Worm (Caenorhabditis elegans) whole organism, L1 larva: ENCODE data around the gene rps-12.

Experiments
- C04F5.9 ChIP-seq: sonication (generic microtip); optimal IDR thresholded peaks from 2 replicates; lab custom pipeline; 2016; ENCODE audit warnings: missing genetic modification characterization, missing compliant biosample characterization
- C16A3.4 ChIP-seq: fragments of 150-350 bp; optimal IDR thresholded peaks from 2 replicates; lab custom pipeline; 2014; ENCODE audit warnings: missing biosample characterization, missing genetic modification characterization
- C34B4.2 ChIP-seq: sonication (generic microtip); optimal IDR thresholded peaks from 2 replicates; lab custom pipeline; 2017; ENCODE audit warnings: mild to moderate bottlenecking, missing genetic modification characterization, missing compliant biosample characterization
- aly-2 ChIP-seq: fragments of 150-350 bp; optimal IDR thresholded peaks from 2 replicates; lab custom pipeline; 2014; ENCODE audit warnings: missing biosample characterization, missing genetic modification characterization
- blmp-1 ChIP-seq: fragments of 150-350 bp; optimal IDR thresholded peaks from 2 replicates; lab custom pipeline; 2014; ENCODE audit warnings: missing biosample characterization, missing genetic modification characterization
- ceh-8 ChIP-seq: fragments of 200-800 bp; sonication (Bioruptor generic); optimal IDR thresholded peaks from 2 replicates; lab custom pipeline; 2018; ENCODE audit warnings: mild to moderate bottlenecking, missing genetic modification characterization, moderate library complexity, missing compliant biosample characterization
- ceh-82 ChIP-seq, 3 experiments: fragments of 150-350 bp in 1 of 3; sonication (generic microtip) in 2 of 3; optimal IDR thresholded peaks; 2 replicates each; lab custom pipeline; 2014 to 2017; ENCODE audit warnings: missing biosample characterization in 3 of 3, missing genetic modification characterization in 3 of 3
- ceh-88 ChIP-seq: fragments of 200-800 bp; sonication (Bioruptor generic); IDR thresholded peaks from 2 replicates; pipeline ENCODE4 v1.3.6; 2022; ENCODE audit warnings: missing genetic modification characterization, missing compliant biosample characterization
- ces-1 ChIP-seq: fragments of 150-350 bp; optimal IDR thresholded peaks from 2 replicates; lab custom pipeline; 2014; ENCODE audit warnings: missing biosample characterization, missing genetic modification reagents, missing genetic modification characterization
- dsc-1 ChIP-seq: sonication (generic microtip); optimal IDR thresholded peaks from 2 replicates; lab custom pipeline; 2016; ENCODE audit warnings: mild to moderate bottlenecking, missing genetic modification characterization, missing compliant biosample characterization
- efl-3 ChIP-seq: fragments of 200-800 bp; sonication (Bioruptor generic); optimal IDR thresholded peaks from 2 replicates; lab custom pipeline; 2018; ENCODE audit warnings: mild to moderate bottlenecking, missing genetic modification characterization, missing compliant biosample characterization
- elt-2 ChIP-seq: sonication (generic microtip); optimal IDR thresholded peaks from 2 replicates; lab custom pipeline; 2016; ENCODE audit warnings: missing genetic modification characterization, mild to moderate bottlenecking, inconsistent platforms, missing compliant biosample characterization, missing genetic modification reagents
- elt-3 ChIP-seq, 6 experiments: fragments of 150-350 bp in 1 of 6; sonication (generic microtip); optimal IDR thresholded peaks; 2 replicates each; lab custom pipeline; 2017 to 2018; ENCODE audit warnings: missing biosample characterization in 6 of 6, missing genetic modification characterization in 6 of 6, inconsistent platforms in 1 of 6
- fkh-10 ChIP-seq: sonication (generic microtip); optimal IDR thresholded peaks from 2 replicates; lab custom pipeline; 2017; ENCODE audit warnings: missing biosample characterization, missing genetic modification reagents, missing genetic modification characterization
- fkh-4 ChIP-seq: sonication (generic microtip); optimal IDR thresholded peaks from 2 replicates; lab custom pipeline; 2016; ENCODE audit warnings: missing compliant biosample characterization, missing genetic modification characterization, borderline replicate concordance
- fkh-8 ChIP-seq: sonication (generic microtip); optimal IDR thresholded peaks from 2 replicates; lab custom pipeline; 2016; ENCODE audit warnings: mild to moderate bottlenecking, missing genetic modification characterization, missing compliant biosample characterization
- grh-1 ChIP-seq: fragments of 200-800 bp; sonication (Bioruptor generic); IDR thresholded peaks from 2 replicates; pipeline ENCODE4 v1.3.6; 2022; ENCODE audit warnings: missing genetic modification reagents, missing genetic modification characterization, missing compliant biosample characterization
- hlh-17 ChIP-seq: fragments of 200-800 bp; sonication (Bioruptor generic); optimal IDR thresholded peaks from 2 replicates; lab custom pipeline; 2018; ENCODE audit warnings: missing genetic modification characterization, mild to moderate bottlenecking, missing compliant biosample characterization, moderate library complexity, borderline replicate concordance
- jun-1 ChIP-seq: fragments of 150-350 bp; optimal IDR thresholded peaks from 2 replicates; lab custom pipeline; 2014; ENCODE audit warnings: missing biosample characterization, missing genetic modification reagents, missing genetic modification characterization
- lin-13 ChIP-seq: fragments of 150-350 bp; optimal IDR thresholded peaks from 2 replicates; lab custom pipeline; 2014; ENCODE audit warnings: missing biosample characterization, missing genetic modification reagents, missing genetic modification characterization
- lin-14 ChIP-seq: fragments of 200-800 bp; sonication (Bioruptor generic); optimal IDR thresholded peaks from 2 replicates; lab custom pipeline; 2018; ENCODE audit warnings: mild to moderate bottlenecking, missing genetic modification characterization, moderate library complexity, missing compliant biosample characterization
- lin-15B ChIP-seq: fragments of 150-350 bp; sonication (generic microtip); optimal IDR thresholded peaks from 3 replicates; lab custom pipeline; 2014; ENCODE audit warnings: missing biosample characterization, missing genetic modification characterization
- lin-39 ChIP-seq: fragments of 150-350 bp; optimal IDR thresholded peaks from 2 replicates; lab custom pipeline; 2014; ENCODE audit warnings: missing biosample characterization, missing genetic modification reagents, missing genetic modification characterization
- lir-3 ChIP-seq: sonication (generic microtip); optimal IDR thresholded peaks from 2 replicates; lab custom pipeline; 2016; ENCODE audit warnings: mild to moderate bottlenecking, missing genetic modification characterization, moderate library complexity, missing compliant biosample characterization; ENCODE audit not compliant: poor library complexity
- lsy-2 ChIP-seq, 2 experiments: fragments of 150-350 bp; optimal IDR thresholded peaks; 2 replicates each; lab custom pipeline; 2014; ENCODE audit warnings: missing biosample characterization in 2 of 2, missing genetic modification characterization in 2 of 2
- mab-9 ChIP-seq: fragments of 200-800 bp; sonication (Bioruptor generic); IDR thresholded peaks from 2 replicates; pipeline ENCODE4 v1.3.6; 2022; ENCODE audit warnings: missing genetic modification reagents, missing genetic modification characterization, missing compliant biosample characterization
- mdl-1 ChIP-seq, 2 experiments: fragments of 150-350 bp; optimal IDR thresholded peaks; 2 replicates each; lab custom pipeline; 2014 to 2017; ENCODE audit warnings: missing biosample characterization in 2 of 2, missing genetic modification characterization in 2 of 2, inconsistent platforms in 1 of 2
- mef-2 ChIP-seq: fragments of 150-350 bp; optimal IDR thresholded peaks from 2 replicates; lab custom pipeline; 2014; ENCODE audit warnings: missing biosample characterization, missing genetic modification characterization
- nhr-20 ChIP-seq: sonication (generic microtip); optimal IDR thresholded peaks from 2 replicates; lab custom pipeline; 2016; ENCODE audit warnings: mild to moderate bottlenecking, missing genetic modification characterization, missing compliant biosample characterization
- nhr-237 ChIP-seq: fragments of 150-350 bp; optimal IDR thresholded peaks from 2 replicates; lab custom pipeline; 2014; ENCODE audit warnings: missing biosample characterization, missing genetic modification characterization
- nhr-71 ChIP-seq: sonication (generic microtip); optimal IDR thresholded peaks from 2 replicates; lab custom pipeline; 2016; ENCODE audit warnings: mild to moderate bottlenecking, missing genetic modification characterization, moderate library complexity, missing compliant biosample characterization
- nhr-76 ChIP-seq: sonication (generic microtip); optimal IDR thresholded peaks from 2 replicates; lab custom pipeline; 2017; ENCODE audit warnings: missing biosample characterization, missing genetic modification characterization
- nhr-77 ChIP-seq: fragments of 150-350 bp; optimal IDR thresholded peaks from 2 replicates; lab custom pipeline; 2014; ENCODE audit warnings: missing biosample characterization, missing genetic modification characterization
- nhr-85 ChIP-seq: sonication (generic microtip); peaks from one replicate; lab custom pipeline; 2016; ENCODE audit warnings: missing genetic modification characterization, inconsistent platforms, missing compliant biosample characterization
- nhr-90 ChIP-seq: sonication (generic microtip); optimal IDR thresholded peaks from 2 replicates; lab custom pipeline; 2016; ENCODE audit warnings: mild to moderate bottlenecking, missing genetic modification characterization, missing compliant biosample characterization; ENCODE audit not compliant: poor library complexity
- pag-3 ChIP-seq: sonication (generic microtip); optimal IDR thresholded peaks from 2 replicates; lab custom pipeline; 2017; ENCODE audit warnings: missing genetic modification characterization, mild to moderate bottlenecking, missing compliant biosample characterization, antibody characterized with exemption, borderline replicate concordance; ENCODE audit not compliant: insufficient read depth
- pqm-1 ChIP-seq: sonication (generic microtip); optimal IDR thresholded peaks from 3 replicates; lab custom pipeline; 2017; ENCODE audit warnings: missing biosample characterization, missing genetic modification characterization
- rnt-1 ChIP-seq: sonication (generic microtip); optimal IDR thresholded peaks from 2 replicates; lab custom pipeline; 2016; ENCODE audit warnings: mild to moderate bottlenecking, missing genetic modification characterization, moderate library complexity, missing compliant biosample characterization
- snpc-4 ChIP-seq: fragments of 150-350 bp; optimal IDR thresholded peaks from 2 replicates; lab custom pipeline; 2014; ENCODE audit warnings: missing biosample characterization, missing genetic modification characterization
- sup-37 ChIP-seq: fragments of 200-800 bp; sonication (Bioruptor generic); optimal IDR thresholded peaks from 2 replicates; lab custom pipeline; 2018; ENCODE audit warnings: mild to moderate bottlenecking, missing genetic modification characterization, missing compliant biosample characterization
- swsn-7 ChIP-seq: sonication (generic microtip); optimal IDR thresholded peaks from 2 replicates; lab custom pipeline; 2016; ENCODE audit warnings: missing genetic modification characterization, missing compliant biosample characterization
- tbx-2 ChIP-seq: sonication (generic microtip); optimal IDR thresholded peaks from 2 replicates; lab custom pipeline; 2016; ENCODE audit warnings: missing genetic modification characterization, missing compliant biosample characterization
- unc-86 ChIP-seq: sonication (generic microtip); optimal IDR thresholded peaks from 2 replicates; lab custom pipeline; 2016; ENCODE audit warnings: missing genetic modification characterization, missing compliant biosample characterization
- unc-98 ChIP-seq: fragments of 200-800 bp; sonication (Bioruptor generic); IDR thresholded peaks from 2 replicates; pipeline ENCODE4 v1.3.6; 2022; ENCODE audit warnings: missing genetic modification characterization, missing compliant biosample characterization
- vab-15 ChIP-seq: sonication (generic microtip); optimal IDR thresholded peaks from 2 replicates; lab custom pipeline; 2017; ENCODE audit warnings: missing genotype, mild to moderate bottlenecking, missing genetic modification characterization, missing compliant biosample characterization
- zag-1 ChIP-seq: fragments of 150-350 bp; optimal IDR thresholded peaks from 2 replicates; lab custom pipeline; 2014; ENCODE audit warnings: missing biosample characterization, missing genetic modification characterization
- ztf-4 ChIP-seq: fragments of 150-350 bp; optimal IDR thresholded peaks from 2 replicates; lab custom pipeline; 2014; ENCODE audit warnings: missing biosample characterization, missing genetic modification characterization

Gene rps-12

DNA sequence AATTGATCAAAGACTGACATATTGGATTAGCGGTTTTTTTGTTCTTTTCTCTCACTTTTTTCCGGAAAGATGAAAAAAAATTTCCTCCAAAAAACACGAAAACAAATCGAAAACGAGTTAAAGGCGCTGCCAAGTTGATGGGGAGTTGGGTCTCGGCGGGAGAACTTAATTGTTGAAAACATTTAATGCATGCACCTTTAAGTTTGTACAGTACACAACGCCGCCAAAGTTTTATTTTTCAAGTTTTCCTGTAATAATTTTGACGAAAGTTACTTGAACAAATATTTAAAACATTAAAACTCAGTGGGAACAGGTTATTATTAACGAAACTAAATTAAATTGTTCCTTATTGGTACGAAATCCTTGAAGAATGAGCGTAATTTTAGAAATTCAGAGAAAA, 22.4 kb downstream of the rps-12 start:
- TF ChIP-seq pqm-1 (tag; lab: Kevin White, UChicago) (no peak), fkh-8 (no peak), blmp-1 (no peak), pag-3 (no peak)
- TF ChIP-seq, all 84 proteins: peak for 0

- TF ChIP-seq nhr-85 (tag; lab: Kevin White, UChicago): peak; percentile 49
- TF ChIP-seq nhr-71: peak; percentile 13
- TF ChIP-seq lin-39 (tag; lab: Kevin White, UChicago): no peak
- TF ChIP-seq lsy-2 (tag; optimal IDR thresholded peaks at IDR 0.05; lab: Kevin White, UChicago): peak in 1 of 2 experiments; percentile 26
Observed at ce11 chrIII:5705228-5705888, 26.3 kb downstream of the rps-12 start, which contains the start of gene swp-1. Gene swp-1, minus strand, starts transcription at chrIII:5705525.

ce11 chrIII:5706077-5706627, 27.1 kb downstream of the rps-12 start, which contains the start of gene rpl-23:
Gene rpl-23, minus strand, starts transcription at chrIII:5706127.
- TF ChIP-seq C16A3.4 (tag; lab: Kevin White, UChicago) (peak; percentile 98), mef-2 (peak; percentile 27), nhr-76 (tag; lab: Kevin White, UChicago) (no peak), nhr-237 (tag; lab: Kevin White, UChicago) (peak; percentile 82), lir-3 (peak; percentile 80), nhr-20 (peak; percentile 91), pag-3 (no peak), ceh-8 (peak; percentile 15), jun-1 (tag; lab: Kevin White, UChicago) (peak; percentile 90), hlh-17 (GFP tag; lab: Kevin White, UChicago) (no peak), sup-37 (GFP tag; lab: Kevin White, UChicago) (no peak), nhr-90 (peak; percentile 82), fkh-4 (tag; lab: Kevin White, UChicago) (peak; percentile 43), fkh-10 (GFP tag; lab: Kevin White, UChicago) (peak; percentile 85), C04F5.9 (peak; percentile 47), aly-2 (tag; lab: Kevin White, UChicago) (peak; percentile 72), ceh-82 (tag; optimal IDR thresholded peaks at IDR 0.05; lab: Kevin White, UChicago) (peak; percentile 91 to 97 (median 96)), grh-1 (peak; percentile 70), elt-2 (peak; percentile 26), zag-1 (tag; lab: Kevin White, UChicago) (peak; percentile 36), rnt-1 (peak; percentile 90), dsc-1 (peak; percentile 73), efl-3 (GFP tag; lab: Kevin White, UChicago) (no peak), unc-98 (no peak), ceh-88 (GFP tag; lab: Robert Waterston, UW) (peak; percentile 71), vab-15 (tag; lab: Kevin White, UChicago) (peak; percentile 81), snpc-4 (tag; lab: Kevin White, UChicago) (peak; percentile 61), ztf-4 (peak; percentile 79), C34B4.2 (tag; lab: Kevin White, UChicago) (no peak), ces-1 (no peak), elt-3 (tag; optimal IDR thresholded peaks at IDR 0.05; lab: Kevin White, UChicago) (peak in 5 of 6 experiments; percentile 45 to 97 (median 83)), lin-13 (GFP tag; lab: Kevin White, UChicago) (peak; percentile 90), unc-86 (peak; percentile 80), lin-14 (GFP tag; lab: Kevin White, UChicago) (peak; percentile 93), lin-15B (tag; lab: Kevin White, UChicago) (peak; percentile 85), swsn-7 (tag; lab: Kevin White, UChicago) (peak; percentile 88), nhr-77 (peak; percentile 90), mdl-1 (tag; optimal IDR thresholded peaks at IDR 0.05; lab: Kevin White, UChicago) (peak in 1 of 2 experiments; percentile 83), mab-9 (GFP tag; lab: Robert Waterston, UW) (no peak), tbx-2 (tag; lab: Kevin White, UChicago) (peak; percentile 90)
